Worm (Caenorhabditis elegans) whole organism, young adult: ENCODE data around the gene sdz-7.

Experiments
- B0019.2 ChIP-seq: fragments of 200-800 bp; sonication (Bioruptor generic); conservative IDR thresholded peaks from 2 replicates; pipeline ENCODE4 v1.3.6; 2022; ENCODE audit warnings: missing genetic modification reagents, missing genetic modification characterization, missing compliant biosample characterization
- B0035.1 ChIP-seq: sonication (generic microtip); optimal IDR thresholded peaks from 2 replicates; lab custom pipeline; 2016; ENCODE audit warnings: missing genetic modification characterization, mild to moderate bottlenecking, missing compliant biosample characterization, missing genotype, missing genetic modification reagents
- B0261.1 ChIP-seq: sonication (generic microtip); optimal IDR thresholded peaks from 2 replicates; lab custom pipeline; 2016; ENCODE audit warnings: mild to moderate bottlenecking, missing genetic modification characterization, moderate library complexity, missing compliant biosample characterization
- F10E7.11 ChIP-seq: sonication (generic microtip); optimal IDR thresholded peaks from 2 replicates; lab custom pipeline; 2017; ENCODE audit warnings: mild to moderate bottlenecking, missing genetic modification characterization, moderate library complexity, missing compliant biosample characterization
- T26A5.8 ChIP-seq: sonication (generic microtip); optimal IDR thresholded peaks from 2 replicates; lab custom pipeline; 2016; ENCODE audit warnings: missing genetic modification characterization, missing compliant biosample characterization
- Y95B8A.8 ChIP-seq: fragments of 200-800 bp; sonication (Bioruptor generic); IDR thresholded peaks from 2 replicates; pipeline ENCODE4 v1.3.6; 2022; ENCODE audit warnings: missing genetic modification reagents, missing genetic modification characterization, missing compliant biosample characterization
- attf-3 ChIP-seq: fragments of 200-800 bp; sonication (Bioruptor generic); conservative IDR thresholded peaks from 2 replicates; pipeline ENCODE4 v1.3.6; 2022; ENCODE audit warnings: missing genetic modification reagents, missing genetic modification characterization, missing compliant biosample characterization
- bed-1 ChIP-seq: fragments of 200-800 bp; sonication (Bioruptor generic); IDR thresholded peaks from 2 replicates; pipeline ENCODE4 v1.3.6; 2022; ENCODE audit warnings: missing genetic modification reagents, missing genetic modification characterization, missing compliant biosample characterization
- ceh-27 ChIP-seq: fragments of 200-800 bp; sonication (Bioruptor generic); optimal IDR thresholded peaks from 2 replicates; lab custom pipeline; 2018; ENCODE audit warnings: mild to moderate bottlenecking, missing genetic modification characterization, moderate library complexity, missing compliant biosample characterization
- ceh-40 ChIP-seq: fragments of 200-800 bp; sonication (Bioruptor generic); IDR thresholded peaks from 2 replicates; pipeline ENCODE4 v1.3.6; 2022; ENCODE audit warnings: missing genetic modification characterization, missing compliant biosample characterization
- ceh-58 ChIP-seq: fragments of 200-800 bp; sonication (Bioruptor generic); IDR thresholded peaks from 2 replicates; pipeline ENCODE4 v1.3.6; 2022; ENCODE audit warnings: missing genetic modification characterization, missing compliant biosample characterization
- ceh-91 ChIP-seq: fragments of 200-800 bp; sonication (Bioruptor generic); IDR thresholded peaks from 2 replicates; pipeline ENCODE4 v1.3.6; 2022; ENCODE audit warnings: missing genetic modification reagents, missing genetic modification characterization, missing compliant biosample characterization
- dpff-1 ChIP-seq: sonication (generic microtip); optimal IDR thresholded peaks from 2 replicates; lab custom pipeline; 2017; ENCODE audit warnings: mild to moderate bottlenecking, missing genetic modification characterization, missing compliant biosample characterization
- egrh-3 ChIP-seq: fragments of 200-800 bp; sonication (Bioruptor generic); IDR thresholded peaks from 2 replicates; pipeline ENCODE4 v1.3.6; 2022; ENCODE audit warnings: missing genetic modification reagents, missing genetic modification characterization, missing compliant biosample characterization
- gei-17 ChIP-seq: fragments of 200-800 bp; sonication (Bioruptor generic); optimal IDR thresholded peaks from 2 replicates; lab custom pipeline; 2018; ENCODE audit warnings: mild to moderate bottlenecking, missing genetic modification characterization, missing compliant biosample characterization
- hlh-12 ChIP-seq: sonication (generic microtip); optimal IDR thresholded peaks from 2 replicates; lab custom pipeline; 2016; ENCODE audit warnings: missing genetic modification characterization, missing compliant biosample characterization
- hmg-1.2 ChIP-seq: fragments of 200-800 bp; sonication (Bioruptor generic); IDR thresholded peaks from 2 replicates; pipeline ENCODE4 v1.3.6; 2022; ENCODE audit warnings: missing genetic modification reagents, missing genetic modification characterization, missing compliant biosample characterization
- hrde-1 ChIP-seq: sonication (generic microtip); optimal IDR thresholded peaks from 2 replicates; lab custom pipeline; 2016; ENCODE audit warnings: missing genetic modification characterization, mild to moderate bottlenecking, missing compliant biosample characterization, moderate library complexity, missing genotype, missing genetic modification reagents, borderline replicate concordance
- lag-1 ChIP-seq: fragments of 200-800 bp; sonication (Bioruptor generic); IDR thresholded peaks from 2 replicates; pipeline ENCODE4 v1.3.6; 2022; ENCODE audit warnings: missing genetic modification reagents, missing genetic modification characterization, missing compliant biosample characterization
- let-607 ChIP-seq, 2 experiments: fragments of 200-800 bp in 1 of 2; sonication (Bioruptor generic) in 1 of 2; sonication (generic microtip) in 1 of 2; optimal IDR thresholded peaks; 2 replicates each; lab custom pipeline; 2016 to 2018; ENCODE audit warnings: mild to moderate bottlenecking in 2 of 2, missing compliant biosample characterization in 2 of 2, missing genetic modification characterization in 2 of 2, moderate library complexity in 2 of 2, missing genotype in 1 of 2
- lin-26 ChIP-seq: fragments of 200-800 bp; sonication (Bioruptor generic); IDR thresholded peaks from 2 replicates; pipeline ENCODE4 v1.3.6; 2022; ENCODE audit warnings: missing genetic modification reagents, missing genetic modification characterization, missing compliant biosample characterization
- lin-54 ChIP-seq: fragments of 200-800 bp; sonication (Bioruptor generic); optimal IDR thresholded peaks from 2 replicates; lab custom pipeline; 2018; ENCODE audit warnings: mild to moderate bottlenecking, missing genetic modification characterization, missing compliant biosample characterization
- madf-8 ChIP-seq: fragments of 200-800 bp; sonication (Bioruptor generic); conservative IDR thresholded peaks from 2 replicates; pipeline ENCODE4 v1.3.6; 2022; ENCODE audit warnings: missing genetic modification reagents, missing genetic modification characterization, missing compliant biosample characterization
- mxl-1 ChIP-seq: sonication (generic microtip); optimal IDR thresholded peaks from 2 replicates; lab custom pipeline; 2016; ENCODE audit warnings: missing genetic modification characterization, missing compliant biosample characterization
- nfya-1 ChIP-seq: sonication (generic microtip); optimal IDR thresholded peaks from 2 replicates; lab custom pipeline; 2017; ENCODE audit warnings: antibody characterized with exemption, missing compliant biosample characterization, missing genetic modification characterization, borderline replicate concordance; ENCODE audit not compliant: insufficient read depth
- nfyb-1 ChIP-seq: fragments of 200-800 bp; sonication (Bioruptor generic); IDR thresholded peaks from 2 replicates; pipeline ENCODE4 v1.3.6; 2022; ENCODE audit warnings: missing genetic modification reagents, missing genetic modification characterization, missing compliant biosample characterization
- nhr-80 ChIP-seq: sonication (generic microtip); optimal IDR thresholded peaks from 2 replicates; lab custom pipeline; 2016; ENCODE audit warnings: missing genetic modification characterization, missing compliant biosample characterization
- nhr-90 ChIP-seq: sonication (generic microtip); optimal IDR thresholded peaks from 2 replicates; lab custom pipeline; 2016; ENCODE audit warnings: missing genotype, mild to moderate bottlenecking, missing genetic modification characterization, missing compliant biosample characterization
- rcor-1 ChIP-seq: fragments of 200-800 bp; sonication (Bioruptor generic); IDR thresholded peaks from 2 replicates; pipeline ENCODE4 v1.3.6; 2022; ENCODE audit warnings: missing genetic modification reagents, missing genetic modification characterization, missing compliant biosample characterization
- repo-1 ChIP-seq: sonication (generic microtip); optimal IDR thresholded peaks from 2 replicates; lab custom pipeline; 2017; ENCODE audit warnings: mild to moderate bottlenecking, missing genetic modification characterization, missing compliant biosample characterization
- snpc-3.4 ChIP-seq: sonication (generic microtip); optimal IDR thresholded peaks from 2 replicates; lab custom pipeline; 2017; ENCODE audit warnings: missing genetic modification characterization, mild to moderate bottlenecking, missing compliant biosample characterization, antibody characterized with exemption, moderate library complexity, missing genotype, missing genetic modification reagents
- somi-1 ChIP-seq: fragments of 200-800 bp; sonication (Bioruptor generic); optimal IDR thresholded peaks from 2 replicates; lab custom pipeline; 2018; ENCODE audit warnings: mild to moderate bottlenecking, missing genetic modification characterization, missing compliant biosample characterization
- sptf-2 ChIP-seq: fragments of 200-800 bp; sonication (Bioruptor generic); optimal IDR thresholded peaks from 2 replicates; lab custom pipeline; 2018; ENCODE audit warnings: mild to moderate bottlenecking, missing genetic modification characterization, missing compliant biosample characterization
- tbx-9 ChIP-seq: sonication (generic microtip); optimal IDR thresholded peaks from 2 replicates; lab custom pipeline; 2016; ENCODE audit warnings: borderline replicate concordance, missing genetic modification characterization, inconsistent platforms, missing compliant biosample characterization
- tlf-1 ChIP-seq: fragments of 200-800 bp; sonication (Bioruptor generic); optimal IDR thresholded peaks from 2 replicates; lab custom pipeline; 2018; ENCODE audit warnings: mild to moderate bottlenecking, missing genetic modification characterization, missing compliant biosample characterization
- unc-62 ChIP-seq: fragments of 150-350 bp; optimal IDR thresholded peaks from 2 replicates; lab custom pipeline; 2014; ENCODE audit warnings: missing biosample characterization, missing genetic modification reagents, missing genetic modification characterization
- xnd-1 ChIP-seq: sonication (generic microtip); optimal IDR thresholded peaks from 2 replicates; lab custom pipeline; 2016; ENCODE audit warnings: missing genotype, missing genetic modification reagents, missing genetic modification characterization, missing compliant biosample characterization
- zfh-2 ChIP-seq: fragments of 200-800 bp; sonication (Bioruptor generic); conservative IDR thresholded peaks from 2 replicates; pipeline ENCODE4 v1.3.6; 2022; ENCODE audit warnings: missing genetic modification reagents, missing genetic modification characterization, missing compliant biosample characterization
- ztf-3 ChIP-seq: fragments of 200-800 bp; sonication (Bioruptor generic); optimal IDR thresholded peaks from 2 replicates; lab custom pipeline; 2018; ENCODE audit warnings: mild to moderate bottlenecking, missing genetic modification characterization, missing compliant biosample characterization
- ztf-6 ChIP-seq: fragments of 200-800 bp; sonication (Bioruptor generic); IDR thresholded peaks from 2 replicates; pipeline ENCODE4 v1.3.6; 2022; ENCODE audit warnings: missing genetic modification reagents, missing genetic modification characterization, missing compliant biosample characterization

sdz-7 gene

DNA sequence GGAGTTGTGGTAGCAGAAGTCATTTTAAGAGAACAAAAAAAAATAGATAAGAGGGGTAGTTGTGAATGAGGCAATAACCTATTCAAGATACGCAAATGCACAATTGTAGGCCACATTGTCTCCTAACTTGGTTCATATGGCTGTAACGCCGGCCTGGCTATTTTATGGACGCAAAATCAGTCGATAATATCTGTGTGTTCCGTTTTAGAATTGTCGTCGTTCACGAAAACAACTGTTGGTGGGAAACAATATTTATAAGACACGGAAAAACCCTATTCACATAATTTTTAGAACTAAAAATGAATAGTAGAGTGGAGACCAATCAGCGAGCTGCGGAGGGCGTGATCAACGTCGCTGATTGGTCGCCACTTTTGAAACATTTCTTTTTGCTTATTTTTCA is at the start of gene sdz-7:
TSS of gene sdz-7 (minus strand) at position 101 of the 400 bp plus-strand sequence.
- no peak for TF ChIP-seq dpff-1 (tag; lab: Kevin White, UChicago)
- no peak for TF ChIP-seq ceh-40 (GFP tag; lab: Robert Waterston, UW)
- no peak for TF ChIP-seq lag-1 (GFP tag; lab: Robert Waterston, UW)
- no peak for TF ChIP-seq ztf-6 (GFP tag; lab: Robert Waterston, UW)
- no peak for TF ChIP-seq tbx-9 (tag; lab: Kevin White, UChicago)
- no peak for TF ChIP-seq hlh-12
- no peak for TF ChIP-seq xnd-1
- TF ChIP-seq somi-1 (GFP tag; lab: Kevin White, UChicago) = no peak
- no peak for TF ChIP-seq rcor-1 (GFP tag; lab: Robert Waterston, UW)

DNA sequence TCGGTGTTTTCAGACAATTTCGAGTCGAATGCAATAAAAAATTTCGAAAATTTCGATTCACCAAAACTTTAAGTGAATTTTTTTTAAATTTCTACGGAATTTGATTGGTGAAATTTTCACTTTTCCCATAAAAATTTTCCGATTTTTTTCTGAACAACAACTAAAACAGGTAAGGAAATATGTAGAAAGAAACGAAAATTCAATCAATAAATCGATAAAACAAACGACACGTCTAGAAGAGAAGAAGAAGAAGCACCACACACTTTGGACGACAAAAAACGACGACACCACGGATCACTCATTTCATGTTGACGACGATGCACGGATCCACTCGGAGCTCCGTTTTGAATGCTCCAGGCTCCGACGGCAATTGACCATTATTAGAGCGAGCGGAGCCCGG is 44.9 kb upstream of the sdz-7 start:
- TF ChIP-seq Y95B8A.8 (no peak), B0261.1 (tag; lab: Kevin White, UChicago) (no peak), gei-17 (GFP tag; lab: Kevin White, UChicago) (no peak), B0019.2 (GFP tag; lab: Robert Waterston, UW) (no peak), nhr-80 (no peak), F10E7.11 (tag; lab: Kevin White, UChicago) (no peak), mxl-1 (tag; lab: Kevin White, UChicago) (no peak), bed-1 (GFP tag; lab: Robert Waterston, UW) (no peak), attf-3 (GFP tag; lab: Robert Waterston, UW) (no peak), ceh-58 (no peak), tbx-9 (tag; lab: Kevin White, UChicago) (no peak), madf-8 (GFP tag; lab: Robert Waterston, UW) (no peak), ceh-91 (no peak), nhr-90 (tag; lab: Kevin White, UChicago) (no peak)
- TF ChIP-seq, all 124 proteins: peak for 0

DNA sequence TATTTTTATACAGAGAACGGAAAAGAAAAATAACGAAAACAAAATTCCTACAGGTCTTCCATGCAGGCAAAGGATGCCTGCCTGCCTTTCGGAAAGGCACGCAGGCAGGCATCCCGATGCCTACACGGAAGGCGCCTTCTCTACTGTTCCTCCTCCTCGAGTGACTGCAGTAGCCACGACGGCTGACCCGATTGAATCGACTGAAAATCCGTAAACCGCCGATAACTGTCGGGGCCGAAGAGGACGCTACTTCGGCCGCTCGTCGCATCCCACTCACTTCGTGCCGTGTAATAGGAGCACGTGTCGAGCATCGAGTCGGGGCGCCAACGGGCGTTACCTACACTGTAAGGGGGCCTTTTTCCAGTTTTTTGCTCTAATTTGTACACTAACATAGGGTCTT is 42.8 kb upstream of the sdz-7 start:
- no peak for TF ChIP-seq ceh-27
- TF ChIP-seq sptf-2 (GFP tag; lab: Kevin White, UChicago) = no peak
- TF ChIP-seq lin-54 (GFP tag; lab: Kevin White, UChicago) = no peak
- TF ChIP-seq nfya-1 (tag; lab: Kevin White, UChicago) = no peak
- peak; percentile 11; the same call in 1 of the 2 replicates for TF ChIP-seq egrh-3 (GFP tag; lab: Robert Waterston, UW)
- TF ChIP-seq snpc-3.4 (tag; lab: Kevin White, UChicago) = no peak
- TF ChIP-seq zfh-2 (GFP tag; lab: Robert Waterston, UW) = peak; percentile 60
- TF ChIP-seq T26A5.8 (tag; lab: Kevin White, UChicago) = no peak

DNA sequence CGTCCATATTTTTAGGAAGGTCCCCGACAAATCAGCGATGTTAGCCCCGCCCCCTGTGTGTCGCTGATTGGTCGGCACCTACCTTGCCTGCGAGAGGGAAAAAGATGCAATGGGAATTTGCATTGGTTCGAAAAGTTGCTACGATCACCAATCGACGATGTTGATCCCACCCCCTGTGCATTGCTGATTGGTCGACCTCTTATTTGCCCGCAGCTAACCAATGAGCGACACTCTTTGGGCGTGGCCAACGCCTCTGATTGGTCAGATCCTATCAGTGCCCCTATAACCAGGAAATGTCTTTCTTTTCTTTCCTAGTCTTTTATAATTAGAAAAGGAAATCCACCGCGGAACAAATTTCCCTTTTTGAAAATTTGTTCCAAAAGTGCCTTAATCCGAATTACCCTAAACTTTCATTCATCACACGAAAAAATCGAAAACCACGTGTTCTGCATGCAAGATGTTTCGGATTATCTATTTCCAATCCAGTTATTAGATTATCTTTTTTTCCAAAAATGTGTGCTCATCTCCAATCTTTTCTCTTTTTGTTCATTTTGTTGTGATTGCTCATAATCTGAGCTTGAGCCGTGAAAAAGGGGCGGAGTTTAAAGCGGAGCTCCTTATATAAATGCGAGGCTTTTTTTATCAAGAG is 40.3 kb upstream of the sdz-7 start:
- TF ChIP-seq hrde-1 (tag; lab: Kevin White, UChicago) = no peak
- no peak for TF ChIP-seq repo-1
- no peak for TF ChIP-seq unc-62 (GFP tag; lab: Kevin White, UChicago)
- TF ChIP-seq zfh-2 (GFP tag; lab: Robert Waterston, UW) = 0 out of 2 replicates have a peak, but pooled peaks have one; percentile 32
- no peak for TF ChIP-seq ztf-3 (GFP tag; lab: Kevin White, UChicago)
- no peak for TF ChIP-seq hmg-1.2 (GFP tag; lab: Robert Waterston, UW)
- no peak for TF ChIP-seq T26A5.8 (tag; lab: Kevin White, UChicago)
- no peak for TF ChIP-seq lin-26 (GFP tag; lab: Robert Waterston, UW)
- TF ChIP-seq nfyb-1 (GFP tag; lab: Robert Waterston, UW) = peak; percentile 89; the same call in 1 of the 2 replicates
- TF ChIP-seq tbx-9 (tag; lab: Kevin White, UChicago) = no peak
- no peak for TF ChIP-seq lag-1 (GFP tag; lab: Robert Waterston, UW)
- no peak for TF ChIP-seq let-607 (tag; optimal IDR thresholded peaks at IDR 0.05; lab: Kevin White, UChicago)
- no peak for TF ChIP-seq egrh-3 (GFP tag; lab: Robert Waterston, UW)
- no peak for TF ChIP-seq ceh-58
- no peak for TF ChIP-seq B0035.1
- TF ChIP-seq tlf-1 (GFP tag; lab: Kevin White, UChicago) = no peak
- TF ChIP-seq, all 124 proteins: peak for 2
